Worm (Caenorhabditis elegans): Measurements from ENCODE around the gene K07D4.4.

The K07D4.4 gene

ce11 chrII:4068141-4068540 is 35.9 kb upstream of the K07D4.4 start:
- TF ChIP-seq grh-1 (GFP tag; IDR thresholded peaks at IDR 0.05) = no peak
- no peak for TF ChIP-seq egl-27 (tag; optimal IDR thresholded peaks at IDR 0.05)
- TF ChIP-seq unc-86 (tag; optimal IDR thresholded peaks at IDR 0.05) = no peak

- no peak for TF ChIP-seq tbx-2 (tag; optimal IDR thresholded peaks at IDR 0.05)
- no peak for TF ChIP-seq fos-1 (tag; optimal IDR thresholded peaks at IDR 0.05)
- no peak for TF ChIP-seq vab-15 (tag; optimal IDR thresholded peaks at IDR 0.05)
- TF ChIP-seq elt-2 (tag; optimal IDR thresholded peaks at IDR 0.05) = no peak
- TF ChIP-seq nhr-47 (tag; optimal IDR thresholded peaks at IDR 0.05) = no peak
- no peak for TF ChIP-seq unc-98 (GFP tag; IDR thresholded peaks at IDR 0.05)
- TF ChIP-seq nhr-77 (tag; optimal IDR thresholded peaks at IDR 0.05) = no peak
- TF ChIP-seq fkh-10 (GFP tag; optimal IDR thresholded peaks at IDR 0.05) = no peak
- no peak for TF ChIP-seq hlh-17 (GFP tag; optimal IDR thresholded peaks at IDR 0.05; ENCODE audit: borderline replicate concordance)
- no peak for TF ChIP-seq nhr-85 (tag)
- TF ChIP-seq ceh-82 (tag; optimal IDR thresholded peaks at IDR 0.05) = no peak
- TF ChIP-seq hpl-2 (GFP tag; optimal IDR thresholded peaks at IDR 0.05) = no peak
- no peak for TF ChIP-seq blmp-1 (tag; optimal IDR thresholded peaks at IDR 0.05)
Measured at ce11 chrII:4067258-4067657, 35.1 kb upstream of the K07D4.4 start, which contains the start of gene W06A11.1. Gene W06A11.1, plus strand, starts transcription at chrII:4067558.

- TF ChIP-seq jun-1 (tag; optimal IDR thresholded peaks at IDR 0.05) (no peak), ceh-8 (GFP tag; optimal IDR thresholded peaks at IDR 0.05) (no peak), mep-1 (tag; optimal IDR thresholded peaks at IDR 0.05) (no peak), nhr-77 (tag; optimal IDR thresholded peaks at IDR 0.05) (no peak), C34B4.2 (tag; optimal IDR thresholded peaks at IDR 0.05) (no peak), pag-3 (tag; optimal IDR thresholded peaks at IDR 0.05; ENCODE audit: borderline replicate concordance, insufficient read depth) (no peak), C04F5.9 (tag; optimal IDR thresholded peaks at IDR 0.05) (no peak), C16A3.4 (tag; optimal IDR thresholded peaks at IDR 0.05) (no peak), elt-3 (tag; optimal IDR thresholded peaks at IDR 0.05) (no peak), nhr-19 (GFP tag; conservative IDR thresholded peaks at IDR 0.05) (no peak), ama-1 (optimal IDR thresholded peaks at IDR 0.05) (no peak)
Measured at ce11 chrII:4063997-4064396, 31.8 kb upstream of the K07D4.4 start, which contains the start of gene fbxb-118. Gene fbxb-118, minus strand, starts transcription at chrII:4064097.

- TF ChIP-seq nhr-19 (GFP tag; conservative IDR thresholded peaks at IDR 0.05) (no peak), fkh-4 (tag; optimal IDR thresholded peaks at IDR 0.05; ENCODE audit: borderline replicate concordance) (no peak), efl-1 (optimal IDR thresholded peaks at IDR 0.05) (no peak), efl-1 (GFP tag; optimal IDR thresholded peaks at IDR 0.05 in 1 of 2) (no peak), aly-2 (tag; optimal IDR thresholded peaks at IDR 0.05) (no peak), lin-15B (tag; optimal IDR thresholded peaks at IDR 0.05) (no peak), nhr-11 (tag; optimal IDR thresholded peaks at IDR 0.05) (no peak), nhr-12 (tag; optimal IDR thresholded peaks at IDR 0.05) (no peak), Y116A8C.19 (tag; optimal IDR thresholded peaks at IDR 0.05; ENCODE audit: borderline replicate concordance) (no peak), lir-3 (tag; optimal IDR thresholded peaks at IDR 0.05; ENCODE audit: poor library complexity) (no peak), swsn-7 (tag; optimal IDR thresholded peaks at IDR 0.05) (no peak), zag-1 (tag; optimal IDR thresholded peaks at IDR 0.05) (no peak), elt-2 (tag; optimal IDR thresholded peaks at IDR 0.05) (no peak), F16B12.6 (tag; optimal IDR thresholded peaks at IDR 0.05) (no peak), fkh-10 (GFP tag; optimal IDR thresholded peaks at IDR 0.05) (no peak), dsc-1 (tag; optimal IDR thresholded peaks at IDR 0.05) (no peak), C34B4.2 (tag; optimal IDR thresholded peaks at IDR 0.05) (no peak)
Measured at ce11 chrII:4062477-4062876, 30.3 kb upstream of the K07D4.4 start, which contains the start of gene gadr-4. Gene gadr-4, minus strand, starts transcription at chrII:4062577.
